Worm (Caenorhabditis elegans): ENCODE results near the gene smap-1.

The smap-1 gene

DNA sequence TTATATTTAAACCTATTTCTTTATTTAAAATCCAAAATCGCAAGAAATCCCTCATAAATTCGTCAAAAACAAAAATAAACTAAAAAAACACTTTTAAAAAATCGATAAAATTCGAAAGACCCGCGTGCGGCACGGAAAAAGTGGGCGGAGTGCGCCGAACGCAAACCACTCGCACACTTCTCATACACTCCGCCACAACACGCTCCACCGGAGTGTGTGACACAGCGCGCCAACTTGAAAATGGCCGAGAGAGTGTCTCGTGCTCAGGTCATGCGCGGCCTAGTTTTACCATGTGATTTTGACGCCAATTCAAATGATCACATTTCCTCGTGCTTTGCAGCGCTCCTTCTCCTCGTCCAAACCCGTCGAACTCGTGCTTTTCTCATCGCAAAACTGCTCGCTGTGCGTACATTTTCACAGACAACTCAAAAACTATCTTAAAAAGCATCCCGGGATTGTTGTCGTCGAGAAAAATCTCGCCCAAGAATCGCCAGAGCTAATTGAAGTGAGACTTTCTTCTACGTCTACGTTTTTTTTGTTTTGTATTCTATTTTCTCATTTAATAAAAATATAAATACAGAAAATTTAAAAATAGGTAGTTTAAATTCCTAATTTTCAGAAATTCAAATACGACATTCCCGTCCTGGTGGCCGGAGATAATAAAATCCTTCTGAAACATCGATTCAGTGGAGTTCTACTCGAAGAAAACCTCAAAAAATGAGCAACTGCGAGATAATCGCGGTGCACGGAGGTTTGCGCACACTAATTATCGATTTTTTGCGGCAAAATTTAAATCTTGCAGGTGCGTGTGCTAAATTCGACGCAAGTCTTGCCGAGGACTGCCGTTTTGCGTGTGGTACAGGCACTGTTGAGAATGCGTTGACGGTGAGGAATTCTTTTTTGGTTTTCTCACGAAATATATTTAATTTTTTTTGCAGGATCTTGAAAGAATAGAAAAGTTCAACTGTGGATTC is 19.7 kb upstream of the smap-1 start, which contains the start of gene tasp-1:
TSS of gene tasp-1 (plus strand) at position 258 of the 974 bp plus-strand sequence.
- TF ChIP-seq nhr-232 (tag; optimal IDR thresholded peaks at IDR 0.05) (peak; percentile 62), ceh-22 (tag; optimal IDR thresholded peaks at IDR 0.05) (peak; percentile 97), hlh-13 (GFP tag; optimal IDR thresholded peaks at IDR 0.05) (peak; percentile 90), che-1 (tag; optimal IDR thresholded peaks at IDR 0.05) (peak; percentile 83), unc-86 (tag; optimal IDR thresholded peaks at IDR 0.05) (peak; percentile 99), pha-4 (tag; optimal IDR thresholded peaks at IDR 0.05) (no peak), syd-9 (tag; optimal IDR thresholded peaks at IDR 0.05) (peak; percentile 97), ceh-24 (tag; optimal IDR thresholded peaks at IDR 0.05) (peak; percentile 84), nhr-11 (tag; optimal IDR thresholded peaks at IDR 0.05) (peak; percentile 89), ceh-9 (tag; optimal IDR thresholded peaks at IDR 0.05) (no peak), C08G9.2 (tag; optimal IDR thresholded peaks at IDR 0.05) (peak; percentile 98), C38D4.7 (GFP tag; optimal IDR thresholded peaks at IDR 0.05) (peak; percentile 80), ahr-1 (tag; optimal IDR thresholded peaks at IDR 0.05) (peak; percentile 97), lim-6 (tag; optimal IDR thresholded peaks at IDR 0.05) (peak; percentile 98), fkh-6 (tag; optimal IDR thresholded peaks at IDR 0.05) (peak; percentile 87), nfya-1 (tag; optimal IDR thresholded peaks at IDR 0.05) (peak; percentile 99), hlh-15 (tag; optimal IDR thresholded peaks at IDR 0.05) (peak; percentile 83), ztf-16 (tag; optimal IDR thresholded peaks at IDR 0.05) (peak; percentile 100), gmeb-2 (tag; optimal IDR thresholded peaks at IDR 0.05) (peak; percentile 91), hlh-30 (tag; optimal IDR thresholded peaks at IDR 0.05; ENCODE audit: insufficient read depth) (peak; percentile 100), ceh-2 (tag; optimal IDR thresholded peaks at IDR 0.05) (peak; percentile 98), pros-1 (tag; optimal IDR thresholded peaks at IDR 0.05) (peak; percentile 100), npax-4 (tag; optimal IDR thresholded peaks at IDR 0.05) (peak; percentile 62), ceh-14 (tag; optimal IDR thresholded peaks at IDR 0.05) (peak; percentile 99), pag-3 (tag; optimal IDR thresholded peaks at IDR 0.05; ENCODE audit: borderline replicate concordance) (peak; percentile 95), lin-11 (tag; optimal IDR thresholded peaks at IDR 0.05) (peak; percentile 76), pax-1 (tag; optimal IDR thresholded peaks at IDR 0.05) (peak; percentile 88), T23F11.4 (GFP tag; optimal IDR thresholded peaks at IDR 0.05) (peak; percentile 95), F13H6.1 (tag; optimal IDR thresholded peaks at IDR 0.05) (peak; percentile 98), ref-2 (tag; optimal IDR thresholded peaks at IDR 0.05) (peak; percentile 100), rnt-1 (tag; optimal IDR thresholded peaks at IDR 0.05) (peak; percentile 100), unc-55 (GFP tag; optimal IDR thresholded peaks at IDR 0.05) (peak; percentile 93), Y22D7AL.16 (tag; optimal IDR thresholded peaks at IDR 0.05) (peak; percentile 92), tbx-2 (tag; optimal IDR thresholded peaks at IDR 0.05) (peak; percentile 100), ceh-18 (tag; optimal IDR thresholded peaks at IDR 0.05) (peak; percentile 100), hlh-6 (tag; optimal IDR thresholded peaks at IDR 0.05) (peak; percentile 92), ama-1 (optimal IDR thresholded peaks at IDR 0.05) (no peak), dve-1 (tag; optimal IDR thresholded peaks at IDR 0.05) (peak; percentile 98), ceh-48 (tag; optimal IDR thresholded peaks at IDR 0.05) (peak; percentile 100), pha-2 (tag; optimal IDR thresholded peaks at IDR 0.05) (peak; percentile 90), unc-3 (GFP tag; conservative IDR thresholded peaks at IDR 0.05) (peak; percentile 96), unc-3 (tag; optimal IDR thresholded peaks at IDR 0.05) (peak; percentile 97), K09A11.1 (tag; optimal IDR thresholded peaks at IDR 0.05; ENCODE audit: insufficient read depth) (peak; percentile 95), sdc-2 (tag; optimal IDR thresholded peaks at IDR 0.05) (peak; percentile 90), K02D7.2 (tag; optimal IDR thresholded peaks at IDR 0.05) (peak; percentile 92), ttx-3 (tag; optimal IDR thresholded peaks at IDR 0.05) (peak; percentile 89), fax-1 (tag; optimal IDR thresholded peaks at IDR 0.05) (peak; percentile 92), ceh-6 (GFP tag; optimal IDR thresholded peaks at IDR 0.05) (peak; percentile 90), sox-2 (GFP tag; IDR thresholded peaks at IDR 0.05) (peak; percentile 93), fkh-10 (GFP tag; optimal IDR thresholded peaks at IDR 0.05) (peak; percentile 94), hlh-8 (tag; optimal IDR thresholded peaks at IDR 0.05) (peak; percentile 98)
